Worm (Caenorhabditis elegans) whole organism, young adult: ENCODE measurements around the gene srx-119.
"Not testable (repeated sequence)": the region's sequence is repeated elsewhere in the genome, so short reads cannot be mapped to it uniquely, and the experiment has no call there.

Experiments used
- F33H1.4 ChIP-seq: fragments of 200-800 bp; sonication (Bioruptor generic); IDR thresholded peaks from 2 replicates; pipeline ENCODE4 v1.3.6; 2022; ENCODE audit warnings: missing genetic modification reagents, missing genetic modification characterization, missing compliant biosample characterization
- Y79H2A.3 ChIP-seq: fragments of 200-800 bp; sonication (Bioruptor generic); conservative IDR thresholded peaks from 2 replicates; pipeline ENCODE4 v1.3.6; 2022; ENCODE audit warnings: missing genetic modification reagents, missing genetic modification characterization, missing compliant biosample characterization
- Y95B8A.8 ChIP-seq: fragments of 200-800 bp; sonication (Bioruptor generic); IDR thresholded peaks from 2 replicates; pipeline ENCODE4 v1.3.6; 2022; ENCODE audit warnings: missing genetic modification reagents, missing genetic modification characterization, missing compliant biosample characterization
- ZK185.1 ChIP-seq: sonication (generic microtip); optimal IDR thresholded peaks from 2 replicates; lab custom pipeline; 2016; ENCODE audit warnings: mild to moderate bottlenecking, missing genetic modification characterization, missing compliant biosample characterization; ENCODE audit not compliant: poor library complexity, severe bottlenecking
- aptf-3 ChIP-seq: fragments of 200-800 bp; sonication (Bioruptor generic); IDR thresholded peaks from 2 replicates; pipeline ENCODE4 v1.3.6; 2022; ENCODE audit warnings: missing genetic modification characterization, missing compliant biosample characterization
- cebp-2 ChIP-seq: fragments of 200-800 bp; sonication (Bioruptor generic); IDR thresholded peaks from 2 replicates; pipeline ENCODE4 v1.3.6; 2022; ENCODE audit warnings: missing genetic modification characterization, missing compliant biosample characterization
- egl-18 ChIP-seq: fragments of 200-800 bp; sonication (Bioruptor generic); IDR thresholded peaks from 2 replicates; pipeline ENCODE4 v1.3.6; 2022; ENCODE audit warnings: missing genetic modification reagents, missing genetic modification characterization, missing compliant biosample characterization
- hrde-1 ChIP-seq: sonication (generic microtip); optimal IDR thresholded peaks from 2 replicates; lab custom pipeline; 2016; ENCODE audit warnings: missing genetic modification characterization, mild to moderate bottlenecking, missing compliant biosample characterization, moderate library complexity, missing genotype, missing genetic modification reagents, borderline replicate concordance
- let-526 ChIP-seq: fragments of 200-800 bp; sonication (Bioruptor generic); IDR thresholded peaks from 2 replicates; pipeline ENCODE4 v1.3.6; 2022; ENCODE audit warnings: missing genetic modification reagents, missing genetic modification characterization, missing compliant biosample characterization
- nfyb-1 ChIP-seq: fragments of 200-800 bp; sonication (Bioruptor generic); IDR thresholded peaks from 2 replicates; pipeline ENCODE4 v1.3.6; 2022; ENCODE audit warnings: missing genetic modification reagents, missing genetic modification characterization, missing compliant biosample characterization
- pha-4 ChIP-seq: fragments of 150-350 bp; sonication (generic microtip); optimal IDR thresholded peaks from 2 replicates; lab custom pipeline; 2014; ENCODE audit warnings: missing biosample characterization, missing genetic modification reagents, missing genetic modification characterization
- snpc-4 ChIP-seq, 5 experiments: fragments of 150-350 bp in 1 of 5; sonication (generic microtip) in 4 of 5; optimal IDR thresholded peaks; 2 replicates each; lab custom pipeline; 2014 to 2018; ENCODE audit warnings: missing genetic modification characterization in 5 of 5, missing biosample characterization in 3 of 5, antibody characterized with exemption in 2 of 5, mild to moderate bottlenecking in 2 of 5, missing compliant biosample characterization in 2 of 5, missing genotype in 2 of 5, moderate library complexity in 2 of 5, missing genetic modification reagents in 1 of 5
- unc-62 ChIP-seq: fragments of 150-350 bp; optimal IDR thresholded peaks from 2 replicates; lab custom pipeline; 2014; ENCODE audit warnings: missing biosample characterization, missing genetic modification reagents, missing genetic modification characterization
- ztf-26 ChIP-seq: sonication (generic microtip); optimal IDR thresholded peaks from 2 replicates; lab custom pipeline; 2017; ENCODE audit warnings: missing genetic modification characterization, missing compliant biosample characterization

- TF ChIP-seq aptf-3; cebp-2 (GFP tag; lab: Robert Waterston, UW); ztf-26 (tag; lab: Kevin White, UChicago); snpc-4 (GFP tag; optimal IDR thresholded peaks at IDR 0.05; lab: Kevin White, UChicago); snpc-4 (tag; optimal IDR thresholded peaks at IDR 0.05; lab: Kevin White, UChicago); Y79H2A.3 (GFP tag; lab: Robert Waterston, UW); Y95B8A.8 (GFP tag; lab: Robert Waterston, UW); let-526 (GFP tag; lab: Robert Waterston, UW); ZK185.1 (tag; lab: Kevin White, UChicago); pha-4 (tag; lab: Kevin White, UChicago); nfyb-1 (GFP tag; lab: Robert Waterston, UW); hrde-1 (tag; lab: Kevin White, UChicago); unc-62; F33H1.4 (GFP tag; lab: Robert Waterston, UW); egl-18: not testable (repeated sequence)
Measured at ce11 chrII:12536203-12536602, 8.2 kb downstream of the srx-119 start, which contains the start of gene F49C5.3.
